Worm (Caenorhabditis elegans): ENCODE data around the gene ZK470.2.

DNA sequence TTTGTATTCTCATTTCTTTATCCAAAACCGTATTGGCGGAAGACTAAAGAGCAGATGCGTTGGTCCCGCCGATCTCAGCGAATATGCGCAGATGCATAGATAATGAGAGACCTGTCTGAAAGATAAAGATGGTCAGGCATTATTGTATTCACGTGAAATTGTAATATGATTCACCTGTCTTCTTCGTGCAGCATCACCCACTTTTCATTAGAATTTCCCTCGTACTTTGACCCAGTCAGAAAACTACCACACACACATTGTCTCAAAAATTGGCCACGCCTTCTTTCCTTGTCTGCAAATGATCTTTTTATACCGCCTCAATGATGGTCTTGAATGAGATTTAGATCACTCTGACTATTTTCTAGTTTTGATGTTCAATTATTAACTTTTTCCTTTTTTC is 11.1 kb downstream of the ZK470.2 start:
- TF ChIP-seq nhr-25 (tag; optimal IDR thresholded peaks at IDR 0.05) (peak; percentile 12), unc-55 (GFP tag; optimal IDR thresholded peaks at IDR 0.05) (no peak), lin-13 (GFP tag; optimal IDR thresholded peaks at IDR 0.05) (no peak), nhr-12 (tag; optimal IDR thresholded peaks at IDR 0.05) (no peak), elt-3 (tag; optimal IDR thresholded peaks at IDR 0.05) (no peak), blmp-1 (tag; optimal IDR thresholded peaks at IDR 0.05; ENCODE audit: insufficient read depth) (no peak), ceh-82 (tag; optimal IDR thresholded peaks at IDR 0.05) (no peak), lin-11 (tag; optimal IDR thresholded peaks at IDR 0.05) (no peak), crh-2 (tag; optimal IDR thresholded peaks at IDR 0.05) (no peak), fos-1 (tag; optimal IDR thresholded peaks at IDR 0.05) (no peak), ztf-11 (tag; optimal IDR thresholded peaks at IDR 0.05) (no peak)
